Worm (Caenorhabditis elegans) whole organism, L4 larva: ENCODE results near the gene ppat-1.

Experiments
- D1046.2 ChIP-seq: fragments of 200-800 bp; sonication (Bioruptor generic); IDR thresholded peaks from 2 replicates; pipeline ENCODE4 v1.3.6; 2022; ENCODE audit warnings: missing genetic modification characterization, missing compliant biosample characterization
- F10B5.3 ChIP-seq: sonication (generic microtip); optimal IDR thresholded peaks from 2 replicates; lab custom pipeline; 2016; ENCODE audit warnings: mild to moderate bottlenecking, missing genetic modification characterization, missing compliant biosample characterization
- F26F4.8 ChIP-seq: fragments of 200-800 bp; sonication (Bioruptor generic); conservative IDR thresholded peaks from 2 replicates; pipeline ENCODE4 v1.3.6; 2022; ENCODE audit warnings: missing genetic modification characterization, missing compliant biosample characterization
- F37D6.2 ChIP-seq: sonication (generic microtip); optimal IDR thresholded peaks from 2 replicates; lab custom pipeline; 2016; ENCODE audit warnings: mild to moderate bottlenecking, missing genetic modification characterization, missing compliant biosample characterization
- Y48G9A.11 ChIP-seq: fragments of 200-800 bp; sonication (Bioruptor generic); IDR thresholded peaks from 2 replicates; pipeline ENCODE4 v1.3.6; 2022; ENCODE audit warnings: missing genetic modification reagents, missing genetic modification characterization, missing compliant biosample characterization
- ZK337.2 ChIP-seq: fragments of 200-800 bp; sonication (Bioruptor generic); IDR thresholded peaks from 2 replicates; pipeline ENCODE4 v1.3.6; 2022; ENCODE audit warnings: missing genetic modification reagents, missing genetic modification characterization, missing compliant biosample characterization
- aha-1 ChIP-seq: fragments of 150-350 bp; peaks from one replicate; lab custom pipeline; 2014; ENCODE audit warnings: missing biosample characterization, missing genetic modification characterization
- attf-4 ChIP-seq: sonication (generic microtip); optimal IDR thresholded peaks from 3 replicates; lab custom pipeline; 2017; ENCODE audit warnings: missing biosample characterization, missing genetic modification characterization
- ceh-20 ChIP-seq: fragments of 200-800 bp; sonication (Bioruptor generic); IDR thresholded peaks from 2 replicates; pipeline ENCODE4 v1.3.6; 2022; ENCODE audit warnings: missing genetic modification reagents, missing genetic modification characterization, missing compliant biosample characterization
- ceh-28 ChIP-seq: fragments of 150-350 bp; optimal IDR thresholded peaks from 2 replicates; lab custom pipeline; 2014; ENCODE audit warnings: missing biosample characterization, missing genetic modification reagents, missing genetic modification characterization
- ceh-44 ChIP-seq: fragments of 200-800 bp; sonication (Bioruptor generic); IDR thresholded peaks from 2 replicates; pipeline ENCODE4 v1.3.6; 2022; ENCODE audit warnings: missing genetic modification reagents, missing genetic modification characterization, missing compliant biosample characterization
- ctbp-1 ChIP-seq: fragments of 200-800 bp; sonication (Bioruptor generic); IDR thresholded peaks from 2 replicates; pipeline ENCODE4 v1.3.6; 2022; ENCODE audit warnings: missing genetic modification reagents, missing genetic modification characterization, missing compliant biosample characterization
- dmd-6 ChIP-seq: fragments of 200-800 bp; sonication (Bioruptor generic); IDR thresholded peaks from 2 replicates; pipeline ENCODE4 v1.3.6; 2022; ENCODE audit warnings: missing genetic modification reagents, missing genetic modification characterization, missing compliant biosample characterization
- dpl-1 ChIP-seq: fragments of 150-350 bp; optimal IDR thresholded peaks from 2 replicates; lab custom pipeline; 2014; ENCODE audit warnings: missing biosample characterization, missing genetic modification reagents, missing genetic modification characterization
- egl-43 ChIP-seq: fragments of 200-800 bp; sonication (Bioruptor generic); IDR thresholded peaks from 2 replicates; pipeline ENCODE4 v1.3.6; 2022; ENCODE audit warnings: missing genetic modification reagents, missing genetic modification characterization, missing compliant biosample characterization
- fkh-10 ChIP-seq: fragments of 150-350 bp; optimal IDR thresholded peaks from 2 replicates; lab custom pipeline; 2014; ENCODE audit warnings: missing biosample characterization, missing genetic modification reagents, missing genetic modification characterization
- hif-1 ChIP-seq, 2 experiments: sonication (generic microtip); optimal IDR thresholded peaks; 2 replicates each; lab custom pipeline; 2016 to 2017; ENCODE audit warnings: missing compliant biosample characterization in 2 of 2, missing genetic modification characterization in 2 of 2, missing genetic modification reagents in 2 of 2, missing genotype in 2 of 2, mild to moderate bottlenecking in 1 of 2
- hlh-11 ChIP-seq: fragments of 200-800 bp; sonication (Bioruptor generic); optimal IDR thresholded peaks from 2 replicates; lab custom pipeline; 2018; ENCODE audit warnings: mild to moderate bottlenecking, missing genetic modification characterization, missing compliant biosample characterization
- hlh-30 ChIP-seq: sonication (generic microtip); optimal IDR thresholded peaks from 2 replicates; lab custom pipeline; 2017; ENCODE audit warnings: antibody characterized with exemption, mild to moderate bottlenecking, missing genetic modification characterization, missing compliant biosample characterization; ENCODE audit not compliant: insufficient read depth
- hmg-1.1 ChIP-seq: fragments of 200-800 bp; sonication (Bioruptor generic); IDR thresholded peaks from 2 replicates; pipeline ENCODE4 v1.3.6; 2022; ENCODE audit warnings: missing genetic modification reagents, missing genetic modification characterization, missing compliant biosample characterization
- jun-1 ChIP-seq: fragments of 150-350 bp; optimal IDR thresholded peaks from 2 replicates; lab custom pipeline; 2014; ENCODE audit warnings: missing biosample characterization, missing genetic modification reagents, missing genetic modification characterization
- lin-15B ChIP-seq: fragments of 150-350 bp; sonication (generic microtip); optimal IDR thresholded peaks from 3 replicates; lab custom pipeline; 2014; ENCODE audit warnings: missing biosample characterization, missing genetic modification characterization
- lin-39 ChIP-seq: fragments of 150-350 bp; optimal IDR thresholded peaks from 2 replicates; lab custom pipeline; 2014; ENCODE audit warnings: missing biosample characterization, missing genetic modification reagents, missing genetic modification characterization
- lsy-2 ChIP-seq, 2 experiments: fragments of 150-350 bp in 1 of 2; sonication (generic microtip) in 1 of 2; optimal IDR thresholded peaks; 2 replicates each; lab custom pipeline; 2014 to 2017; ENCODE audit warnings: missing biosample characterization in 2 of 2, missing genetic modification characterization in 2 of 2
- madf-5 ChIP-seq, 2 experiments: fragments of 200-800 bp; sonication (Bioruptor generic); IDR thresholded peaks; 2 replicates each; pipeline ENCODE4 v1.3.6; 2022; ENCODE audit warnings: missing compliant biosample characterization in 2 of 2, missing genetic modification characterization in 2 of 2
- mdl-1 ChIP-seq, 2 experiments: fragments of 150-350 bp in 1 of 2; sonication (generic microtip) in 1 of 2; optimal IDR thresholded peaks; 2 replicates each; lab custom pipeline; 2014 to 2017; ENCODE audit warnings: missing biosample characterization in 2 of 2, missing genetic modification characterization in 2 of 2
- mep-1 ChIP-seq: fragments of 150-350 bp; sonication (generic microtip); optimal IDR thresholded peaks from 3 replicates; lab custom pipeline; 2014; ENCODE audit warnings: missing biosample characterization, missing genetic modification characterization
- mxl-2 ChIP-seq: fragments of 200-800 bp; sonication (Bioruptor generic); conservative IDR thresholded peaks from 2 replicates; pipeline ENCODE4 v1.3.6; 2022; ENCODE audit warnings: missing genetic modification reagents, missing genetic modification characterization, missing compliant biosample characterization
- mxl-3 ChIP-seq: fragments of 200-800 bp; sonication (Bioruptor generic); optimal IDR thresholded peaks from 2 replicates; lab custom pipeline; 2018; ENCODE audit warnings: mild to moderate bottlenecking, missing genetic modification characterization, missing compliant biosample characterization
- nhr-11 ChIP-seq: fragments of 150-350 bp; optimal IDR thresholded peaks from 2 replicates; lab custom pipeline; 2014; ENCODE audit warnings: missing biosample characterization, missing genetic modification characterization
- nhr-41 ChIP-seq: fragments of 200-800 bp; sonication (Bioruptor generic); IDR thresholded peaks from 2 replicates; pipeline ENCODE4 v1.3.6; 2022; ENCODE audit warnings: missing genetic modification reagents, missing genetic modification characterization, missing compliant biosample characterization
- nhr-42 ChIP-seq: fragments of 200-800 bp; sonication (Bioruptor generic); IDR thresholded peaks from 2 replicates; pipeline ENCODE4 v1.3.6; 2022; ENCODE audit warnings: missing genetic modification characterization, missing compliant biosample characterization
- php-3 ChIP-seq: fragments of 200-800 bp; sonication (Bioruptor generic); IDR thresholded peaks from 2 replicates; pipeline ENCODE4 v1.3.6; 2022; ENCODE audit warnings: missing genetic modification reagents, missing genetic modification characterization, missing compliant biosample characterization
- pqm-1 ChIP-seq: sonication (generic microtip); optimal IDR thresholded peaks from 2 replicates; lab custom pipeline; 2017; ENCODE audit warnings: missing biosample characterization, missing genetic modification characterization
- rbr-2 ChIP-seq: sonication (generic microtip); optimal IDR thresholded peaks from 2 replicates; lab custom pipeline; 2016; ENCODE audit warnings: missing genotype, missing genetic modification characterization, missing compliant biosample characterization
- tag-97 ChIP-seq: fragments of 200-800 bp; sonication (Bioruptor generic); IDR thresholded peaks from 2 replicates; pipeline ENCODE4 v1.3.6; 2022; ENCODE audit warnings: missing genetic modification characterization, missing compliant biosample characterization
- zfp-2 ChIP-seq: sonication (generic microtip); optimal IDR thresholded peaks from 2 replicates; lab custom pipeline; 2016; ENCODE audit warnings: mild to moderate bottlenecking, missing genetic modification characterization, missing compliant biosample characterization

Gene ppat-1

DNA sequence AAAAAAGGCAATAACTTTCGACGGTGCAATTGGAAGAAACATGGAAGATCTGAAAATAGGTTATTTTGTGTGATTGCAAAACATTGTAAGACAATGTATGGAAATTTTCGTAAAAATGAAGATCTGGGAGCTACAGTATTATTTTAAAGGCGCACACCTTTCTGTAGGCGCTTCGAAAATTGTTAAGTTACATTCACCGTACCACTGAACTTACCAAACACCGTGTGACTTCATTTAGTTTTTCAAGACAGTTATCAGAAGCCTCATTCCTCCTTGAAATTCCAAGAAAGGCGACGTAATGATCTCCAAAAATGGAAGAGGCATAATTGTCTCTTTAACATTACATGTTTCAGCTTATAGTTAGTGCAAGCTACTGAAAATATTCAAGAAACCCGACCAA, 35.2 kb upstream of the ppat-1 start (continued):
- no peak for TF ChIP-seq F10B5.3 (tag; lab: Kevin White, UChicago)

DNA sequence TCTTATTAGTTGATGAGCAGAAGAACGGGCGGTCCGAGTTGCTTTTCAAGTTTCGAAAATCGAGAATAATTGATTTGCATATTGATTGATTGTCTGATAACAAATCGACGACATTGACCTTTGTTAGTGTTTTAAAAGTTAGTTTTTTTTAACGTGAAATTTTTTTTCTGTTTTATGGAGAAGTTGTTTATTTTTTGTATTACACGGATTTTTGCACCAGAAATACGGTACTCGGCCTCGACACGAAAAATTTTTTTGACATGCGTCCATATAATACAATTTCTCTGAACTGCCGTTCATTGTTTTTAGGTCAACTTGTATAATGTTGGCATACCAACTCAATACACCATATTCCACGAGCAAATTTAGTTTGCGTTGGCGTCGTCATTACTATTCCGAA, 33.7 kb upstream of the ppat-1 start, which contains the start of gene T23F11.2:
T23F11.2 (minus strand) TSS at position 101 of the 400 bp plus-strand sequence.
- TF ChIP-seq aha-1 (tag; lab: Kevin White, UChicago) (no peak), lin-15B (tag; lab: Kevin White, UChicago) (no peak), nhr-41 (no peak), D1046.2 (GFP tag; lab: Robert Waterston, UW) (no peak), php-3 (GFP tag; lab: Robert Waterston, UW) (no peak), mxl-3 (GFP tag; lab: Kevin White, UChicago) (no peak), attf-4 (no peak), mxl-2 (GFP tag; lab: Robert Waterston, UW) (no peak)

DNA sequence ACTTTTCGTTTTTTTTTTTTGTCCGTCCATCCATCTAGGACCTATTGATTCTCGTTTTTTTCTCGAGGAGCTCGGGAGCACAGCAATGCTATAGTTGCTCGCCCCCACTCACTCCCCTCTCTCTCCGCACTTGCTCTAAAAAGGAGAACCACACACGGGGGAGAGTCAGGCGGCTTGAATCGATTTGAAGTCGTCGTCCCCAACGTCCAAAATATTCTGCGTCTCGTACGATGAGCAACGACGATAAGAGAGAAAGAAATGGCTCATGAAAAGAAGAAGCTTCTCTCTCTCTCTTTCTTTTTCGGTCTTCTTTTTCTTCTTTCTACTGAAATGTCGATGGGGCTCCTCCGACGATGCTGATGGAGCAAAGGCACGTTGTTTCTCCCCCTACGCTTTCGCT, 32.7 kb upstream of the ppat-1 start:
- peak; percentile 53 for TF ChIP-seq ceh-28
- TF ChIP-seq dmd-6 (GFP tag; lab: Robert Waterston, UW), result 0 out of 2 replicates have a peak, but pooled peaks have one; percentile 5
- TF ChIP-seq jun-1, result no peak
- TF ChIP-seq tag-97 (GFP tag; lab: Robert Waterston, UW), result no peak
- peak; percentile 73 for TF ChIP-seq hmg-1.1 (GFP tag; lab: Robert Waterston, UW)
- peak; percentile 97 for TF ChIP-seq aha-1 (tag; lab: Kevin White, UChicago)
- TF ChIP-seq mdl-1 (tag; optimal IDR thresholded peaks at IDR 0.05; lab: Kevin White, UChicago), result peak in 1 of 2 experiments; percentile 65
- TF ChIP-seq rbr-2 (tag; lab: Kevin White, UChicago), result peak; percentile 82
- no peak for TF ChIP-seq lin-39 (tag; lab: Kevin White, UChicago)
- TF ChIP-seq lsy-2 (tag; optimal IDR thresholded peaks at IDR 0.05; lab: Kevin White, UChicago), result peak; percentile 5 to 61
- peak; percentile 69; the same call in 1 of the 2 replicates for TF ChIP-seq egl-43 (GFP tag; lab: Robert Waterston, UW)
- peak; percentile 63 for TF ChIP-seq mep-1
- no peak for TF ChIP-seq nhr-42 (GFP tag; lab: Robert Waterston, UW)
- peak; percentile 65; the same call in 1 of the 2 replicates for TF ChIP-seq ctbp-1
- no peak for TF ChIP-seq mxl-2 (GFP tag; lab: Robert Waterston, UW)
- peak; percentile 81 for TF ChIP-seq hlh-30
- peak; percentile 62 for TF ChIP-seq fkh-10 (GFP tag; lab: Kevin White, UChicago)
- no peak for TF ChIP-seq ZK337.2 (GFP tag; lab: Robert Waterston, UW)
- no peak for TF ChIP-seq madf-5 (GFP tag; IDR thresholded peaks at IDR 0.05; lab: Robert Waterston, UW)
- peak; percentile 18 for TF ChIP-seq dpl-1 (GFP tag; lab: Kevin White, UChicago)
- no peak for TF ChIP-seq F26F4.8
- no peak for TF ChIP-seq Y48G9A.11 (GFP tag; lab: Robert Waterston, UW)
- TF ChIP-seq ceh-20 (GFP tag; lab: Robert Waterston, UW), result 0 out of 2 replicates have a peak, but pooled peaks have one; percentile 53
- TF ChIP-seq nhr-11 (tag; lab: Kevin White, UChicago), result peak; percentile 9
- TF ChIP-seq pqm-1 (tag; lab: Kevin White, UChicago), result no peak
- TF ChIP-seq hif-1 (tag; optimal IDR thresholded peaks at IDR 0.05; lab: Kevin White, UChicago), result peak in 1 of 2 experiments; percentile 28
- TF ChIP-seq hlh-11 (tag; lab: Kevin White, UChicago), result peak; percentile 22
- peak; percentile 53 for TF ChIP-seq F37D6.2 (tag; lab: Kevin White, UChicago)
- no peak for TF ChIP-seq ceh-44 (GFP tag; lab: Robert Waterston, UW)
- no peak for TF ChIP-seq zfp-2 (tag; lab: Kevin White, UChicago)
